Worm (Caenorhabditis elegans): ENCODE data around the gene Y69H2.17.

ce11 chrV:18650043-18650442, 34.7 kb upstream of the Y69H2.17 start, which contains the start of gene egas-2:
- TF ChIP-seq rnt-1 (tag; optimal IDR thresholded peaks at IDR 0.05) (no peak), elt-2 (tag; optimal IDR thresholded peaks at IDR 0.05) (no peak), fax-1 (tag; optimal IDR thresholded peaks at IDR 0.05) (no peak), sox-2 (GFP tag; IDR thresholded peaks at IDR 0.05) (no peak), ceh-6 (GFP tag; optimal IDR thresholded peaks at IDR 0.05) (no peak), ama-1 (optimal IDR thresholded peaks at IDR 0.05) (no peak), ceh-9 (tag; optimal IDR thresholded peaks at IDR 0.05) (no peak), eyg-1 (tag; optimal IDR thresholded peaks at IDR 0.05) (no peak), nfya-1 (tag; optimal IDR thresholded peaks at IDR 0.05) (no peak), mec-3 (tag; optimal IDR thresholded peaks at IDR 0.05; ENCODE audit: borderline replicate concordance) (no peak), ets-4 (tag; optimal IDR thresholded peaks at IDR 0.05) (no peak)

Data from whole organism, late embryonic.